Worm (Caenorhabditis elegans): ENCODE measurements around the gene F31B12.3.

DNA sequence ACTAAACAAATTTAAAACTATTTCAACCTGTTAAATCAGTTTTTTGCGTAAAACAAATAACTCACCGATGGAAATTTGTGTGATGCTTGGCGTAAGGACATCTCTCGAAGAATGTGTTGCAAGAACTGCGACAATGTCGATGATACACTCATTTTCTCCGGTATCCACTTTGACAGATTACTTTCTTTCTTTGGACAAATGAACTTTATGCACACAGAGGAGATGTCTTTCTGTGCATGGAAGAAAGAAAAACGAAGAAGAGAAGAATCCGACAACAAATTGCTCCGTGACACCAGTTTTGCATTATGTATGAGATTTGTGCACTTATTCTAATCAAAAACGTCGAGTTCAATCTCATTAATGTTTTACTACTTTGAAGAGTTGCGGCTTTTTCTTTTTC is 18.1 kb upstream of the F31B12.3 start, which contains the start of gene plc-1:
- TF ChIP-seq hmbx-1 (tag; optimal IDR thresholded peaks at IDR 0.05) (no peak), hmg-4 (GFP tag; optimal IDR thresholded peaks at IDR 0.05) (no peak), ama-1 (optimal IDR thresholded peaks at IDR 0.05) (no peak), tra-4 (tag; optimal IDR thresholded peaks at IDR 0.05) (no peak), ceh-36 (tag; optimal IDR thresholded peaks at IDR 0.05) (no peak), flt-1 (GFP tag; IDR thresholded peaks at IDR 0.05) (no peak), scrt-1 (GFP tag; IDR thresholded peaks at IDR 0.05) (no peak), B0310.2 (tag; optimal IDR thresholded peaks at IDR 0.05) (no peak), tbx-37 (GFP tag; conservative IDR thresholded peaks at IDR 0.05) (no peak), sea-1 (GFP tag; conservative IDR thresholded peaks at IDR 0.05) (no peak), ets-7 (tag; optimal IDR thresholded peaks at IDR 0.05) (no peak), pes-1 (GFP tag; IDR thresholded peaks at IDR 0.05) (no peak), aly-1 (tag; optimal IDR thresholded peaks at IDR 0.05) (no peak)
